Worm (Caenorhabditis elegans): ENCODE results near the gene F44F4.15.
A peak's percentile ranks its signal among the peaks of the same experiment; 100 is the strongest.

The F44F4.15 gene

ce11 chrII:10948236-10949025 lies 34.0 kb downstream of the F44F4.15 start:
- TF ChIP-seq elt-3 (tag; optimal IDR thresholded peaks at IDR 0.05): no peak
- no peak for TF ChIP-seq sem-2 (GFP tag; optimal IDR thresholded peaks at IDR 0.05)
- no peak for TF ChIP-seq lin-13 (tag; optimal IDR thresholded peaks at IDR 0.05)

ce11 chrII:10949383-10949782 lies 34.9 kb downstream of the F44F4.15 start:
- TF ChIP-seq mls-2 (tag; optimal IDR thresholded peaks at IDR 0.05): no peak
- no peak for TF ChIP-seq tbx-8 (GFP tag; optimal IDR thresholded peaks at IDR 0.05)

ce11 chrII:10950107-10950679 lies 35.7 kb downstream of the F44F4.15 start, which contains the start of gene gst-5:
Gene gst-5, plus strand, starts transcription at chrII:10950352.
- TF ChIP-seq ham-2 (GFP tag; optimal IDR thresholded peaks at IDR 0.05) (no peak), blmp-1 (tag; optimal IDR thresholded peaks at IDR 0.05) (peak; percentile 6)

- TF ChIP-seq M03D4.4 (tag; optimal IDR thresholded peaks at IDR 0.05) (no peak), mls-2 (tag; optimal IDR thresholded peaks at IDR 0.05) (no peak)
These were observed 38.6 kb downstream of the F44F4.15 start, which contains the start of gene nos-1 for ce11 chrII:10953065-10953464. Gene nos-1, minus strand, starts transcription at chrII:10953165.

DNA sequence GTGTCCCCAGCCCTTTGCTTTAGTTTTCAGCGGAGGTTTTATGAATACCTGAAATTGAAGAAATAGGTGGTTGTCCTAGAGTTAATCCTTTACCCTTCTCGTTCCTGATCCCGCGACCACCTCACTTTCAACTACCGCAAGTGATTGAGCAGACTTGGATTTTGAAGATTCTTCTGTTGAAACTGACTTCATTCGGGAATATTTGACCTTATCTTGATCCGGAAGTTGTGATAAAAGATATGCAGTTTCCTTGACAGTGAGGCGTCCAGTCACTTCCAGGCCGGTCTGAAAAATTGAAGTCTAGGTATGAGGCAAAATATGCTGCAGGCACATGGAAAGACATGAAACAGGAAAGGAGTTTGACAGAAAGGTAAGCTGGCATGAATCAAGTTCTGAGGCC lies 40.6 kb downstream of the F44F4.15 start:
- TF ChIP-seq lsy-2 (tag; optimal IDR thresholded peaks at IDR 0.05) (no peak), cnd-1 (tag; optimal IDR thresholded peaks at IDR 0.05) (no peak), unc-39 (tag; optimal IDR thresholded peaks at IDR 0.05) (no peak), ceh-83 (GFP tag; optimal IDR thresholded peaks at IDR 0.05) (no peak), drap-1 (GFP tag; optimal IDR thresholded peaks at IDR 0.05) (no peak), ces-1 (GFP tag; optimal IDR thresholded peaks at IDR 0.05) (no peak), ceh-43 (GFP tag; optimal IDR thresholded peaks at IDR 0.05) (no peak), mab-5 (tag; optimal IDR thresholded peaks at IDR 0.05) (no peak), nhr-76 (tag; optimal IDR thresholded peaks at IDR 0.05) (no peak), ham-2 (GFP tag; optimal IDR thresholded peaks at IDR 0.05) (no peak), zip-8 (tag; optimal IDR thresholded peaks at IDR 0.05) (no peak), mep-1 (tag; optimal IDR thresholded peaks at IDR 0.05) (no peak), lin-32 (GFP tag; optimal IDR thresholded peaks at IDR 0.05) (no peak), mls-2 (tag; optimal IDR thresholded peaks at IDR 0.05) (no peak), ceh-39 (tag; optimal IDR thresholded peaks at IDR 0.05) (no peak), nhr-237 (tag; optimal IDR thresholded peaks at IDR 0.05) (no peak)

- TF ChIP-seq ceh-83 (GFP tag; optimal IDR thresholded peaks at IDR 0.05): no peak
- TF ChIP-seq ces-1 (GFP tag; optimal IDR thresholded peaks at IDR 0.05): no peak
- TF ChIP-seq flh-1 (GFP tag; optimal IDR thresholded peaks at IDR 0.05): no peak
- TF ChIP-seq M03D4.4 (tag; optimal IDR thresholded peaks at IDR 0.05): no peak
- no peak for TF ChIP-seq cnd-1 (tag; optimal IDR thresholded peaks at IDR 0.05)
- TF ChIP-seq blmp-1 (tag; optimal IDR thresholded peaks at IDR 0.05): no peak
- no peak for TF ChIP-seq hlh-1 (tag; optimal IDR thresholded peaks at IDR 0.05)
- no peak for TF ChIP-seq snpc-4 (tag; optimal IDR thresholded peaks at IDR 0.05)
- TF ChIP-seq elt-3 (tag; optimal IDR thresholded peaks at IDR 0.05): no peak
- TF ChIP-seq unc-120 (tag; optimal IDR thresholded peaks at IDR 0.05; ENCODE audit: poor library complexity, severe bottlenecking): no peak
- no peak for TF ChIP-seq drap-1 (GFP tag; optimal IDR thresholded peaks at IDR 0.05)
These were observed 42.3 kb downstream of the F44F4.15 start, which contains the start of gene R03D7.8 for ce11 chrII:10956793-10957192. Gene R03D7.8, minus strand, starts transcription at chrII:10956893.

DNA sequence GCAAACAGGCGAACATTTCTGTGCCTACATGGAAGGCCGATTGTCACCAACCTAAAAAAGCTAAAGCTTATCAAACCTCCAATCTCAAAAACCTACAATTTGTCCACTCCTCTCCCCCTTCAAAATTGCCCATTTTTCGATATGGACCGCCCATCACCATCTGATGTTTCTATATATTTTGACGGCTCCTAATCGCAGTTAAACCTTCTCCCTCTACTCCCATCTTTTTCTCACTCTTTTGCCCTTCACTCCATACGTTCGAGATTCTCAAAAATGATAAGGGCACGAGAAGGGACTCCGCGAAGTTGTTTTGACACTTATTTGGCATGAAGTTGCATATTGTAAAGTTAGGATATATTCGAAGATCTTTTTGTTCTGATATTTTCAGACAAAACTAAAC lies 44.7 kb downstream of the F44F4.15 start:
- TF ChIP-seq mab-5 (tag; optimal IDR thresholded peaks at IDR 0.05): no peak
- TF ChIP-seq snpc-4 (tag; optimal IDR thresholded peaks at IDR 0.05): no peak
- no peak for TF ChIP-seq unc-62 (GFP tag; optimal IDR thresholded peaks at IDR 0.05)

Measured in whole organism, mixed stage, embryonic.